Fruit fly (Drosophila melanogaster) whole organism, embryonic: ENCODE results near the gene CG31910.

Source experiments
- Atf-2 ChIP-seq: fragments of 200-800 bp; sonication (Bioruptor generic); optimal IDR thresholded peaks from 2 replicates; lab custom pipeline; 2016; ENCODE audit warnings: missing biosample characterization, missing genetic modification characterization
- Bgb ChIP-seq: fragments of 200-800 bp; sonication (Bioruptor generic); IDR thresholded peaks from 2 replicates; pipeline ENCODE4 v1.3.6; 2022; ENCODE audit warnings: missing biosample characterization, missing genetic modification characterization; ENCODE audit not compliant: partially characterized antibody
- CG12104 ChIP-seq: fragments of 200-800 bp; sonication (Bioruptor generic); optimal IDR thresholded peaks from 3 replicates; lab custom pipeline; 2016; ENCODE audit warnings: missing biosample characterization, missing genetic modification characterization
- CG12744 ChIP-seq: fragments of 200-800 bp; sonication (Bioruptor generic); optimal IDR thresholded peaks from 2 replicates; lab custom pipeline; 2016; ENCODE audit warnings: missing biosample characterization, missing genetic modification characterization
- CG13123 ChIP-seq: fragments of 200-800 bp; sonication (Bioruptor generic); optimal IDR thresholded peaks from 2 replicates; lab custom pipeline; 2016; ENCODE audit warnings: missing biosample characterization, missing genetic modification characterization
- CG13624 ChIP-seq: fragments of 200-800 bp; sonication (Bioruptor generic); optimal IDR thresholded peaks from 2 replicates; lab custom pipeline; 2016; ENCODE audit warnings: missing biosample characterization, missing genetic modification characterization
- CG13775 ChIP-seq: fragments of 200-800 bp; sonication (Bioruptor generic); optimal IDR thresholded peaks from 3 replicates; lab custom pipeline; 2017; ENCODE audit warnings: missing biosample characterization, mild to moderate bottlenecking, missing genetic modification characterization
- CG13894 ChIP-seq: fragments of 200-800 bp; sonication (Bioruptor generic); optimal IDR thresholded peaks from 3 replicates; lab custom pipeline; 2018; ENCODE audit warnings: missing biosample characterization, mild to moderate bottlenecking, missing genetic modification characterization, moderate library complexity
- CG16779 ChIP-seq: fragments of 200-800 bp; sonication (Bioruptor generic); IDR thresholded peaks from 2 replicates; pipeline ENCODE4 v1.3.6; 2022; ENCODE audit warnings: missing biosample characterization, missing genetic modification characterization
- CG16815 ChIP-seq: fragments of 200-800 bp; sonication (Bioruptor generic); optimal IDR thresholded peaks from 3 replicates; lab custom pipeline; 2017; ENCODE audit warnings: missing biosample characterization, mild to moderate bottlenecking, missing genetic modification characterization
- CG17361 ChIP-seq: fragments of 200-800 bp; sonication (Bioruptor generic); IDR thresholded peaks from 3 replicates; pipeline ENCODE4 v1.3.6; 2022; ENCODE audit warnings: missing biosample characterization, missing genetic modification characterization
- CG17568 ChIP-seq: fragments of 200-800 bp; sonication (Bioruptor generic); optimal IDR thresholded peaks from 2 replicates; lab custom pipeline; 2018; ENCODE audit warnings: missing biosample characterization, mild to moderate bottlenecking, missing genetic modification characterization, moderate library complexity
- CG17912 ChIP-seq: fragments of 200-800 bp; sonication (Bioruptor generic); optimal IDR thresholded peaks from 2 replicates; lab custom pipeline; 2018; ENCODE audit warnings: missing biosample characterization, mild to moderate bottlenecking, missing genetic modification characterization
- CG32532 ChIP-seq: fragments of 200-800 bp; sonication (Bioruptor generic); IDR thresholded peaks from 2 replicates; pipeline ENCODE4 v1.3.6; 2022; ENCODE audit warnings: missing biosample characterization, missing genetic modification characterization
- CG7357 ChIP-seq: fragments of 200-800 bp; sonication (Bioruptor generic); IDR thresholded peaks from 3 replicates; pipeline ENCODE4 v1.3.6; 2022; ENCODE audit warnings: missing biosample characterization, missing genetic modification characterization
- CG7556 ChIP-seq: fragments of 200-800 bp; sonication (Bioruptor generic); optimal IDR thresholded peaks from 2 replicates; lab custom pipeline; 2017; ENCODE audit warnings: missing biosample characterization, mild to moderate bottlenecking, missing genetic modification characterization
- CG7928 ChIP-seq: fragments of 200-800 bp; sonication (Bioruptor generic); optimal IDR thresholded peaks from 2 replicates; lab custom pipeline; 2017; ENCODE audit warnings: missing biosample characterization, mild to moderate bottlenecking, missing genetic modification characterization
- CG9932 ChIP-seq: fragments of 200-800 bp; sonication (Bioruptor generic); IDR thresholded peaks from 2 replicates; pipeline ENCODE4 v1.3.6; 2022; ENCODE audit warnings: missing biosample characterization, missing genetic modification characterization
- Chrac-16 ChIP-seq: fragments of 200-800 bp; sonication (Bioruptor generic); optimal IDR thresholded peaks from 3 replicates; lab custom pipeline; 2016; ENCODE audit warnings: missing biosample characterization, missing genetic modification characterization
- CoRest ChIP-seq: fragments of 200-800 bp; sonication (Bioruptor generic); optimal IDR thresholded peaks from 3 replicates; lab custom pipeline; 2018; ENCODE audit warnings: missing biosample characterization, mild to moderate bottlenecking, missing genetic modification characterization, moderate library complexity
- Drgx ChIP-seq: fragments of 200-800 bp; sonication (Bioruptor generic); IDR thresholded peaks from 2 replicates; pipeline ENCODE4 v1.3.6; 2022; ENCODE audit warnings: missing biosample characterization, missing genetic modification characterization
- HHEX ChIP-seq: fragments of 200-800 bp; sonication (Bioruptor generic); optimal IDR thresholded peaks from 3 replicates; lab custom pipeline; 2017; ENCODE audit warnings: missing biosample characterization, mild to moderate bottlenecking, missing genetic modification characterization, missing genetic modification reagents
- HLHmδ ChIP-seq: fragments of 200-800 bp; sonication (Bioruptor generic); optimal IDR thresholded peaks from 2 replicates; lab custom pipeline; 2018; ENCODE audit warnings: missing biosample characterization, mild to moderate bottlenecking, missing genetic modification characterization, moderate library complexity
- Lim3 ChIP-seq: fragments of 200-800 bp; sonication (Bioruptor generic); IDR thresholded peaks from 2 replicates; pipeline ENCODE4 v1.3.6; 2022; ENCODE audit warnings: missing biosample characterization, missing genetic modification characterization
- Lpt ChIP-seq: fragments of >200 bp; optimal IDR thresholded peaks from 2 replicates; lab custom pipeline; 2018; ENCODE audit warnings: missing biosample characterization, missing genetic modification characterization
- Mes4 ChIP-seq: fragments of 200-800 bp; sonication (Bioruptor generic); optimal IDR thresholded peaks from 2 replicates; lab custom pipeline; 2016; ENCODE audit warnings: missing biosample characterization, missing genetic modification characterization
- NC2α ChIP-seq: fragments of 200-800 bp; sonication (Bioruptor generic); optimal IDR thresholded peaks from 2 replicates; lab custom pipeline; 2016; ENCODE audit warnings: missing biosample characterization, missing genetic modification characterization
- Nf-YA ChIP-seq: fragments of 200-800 bp; sonication (Bioruptor generic); IDR thresholded peaks from 2 replicates; pipeline ENCODE4 v1.3.6; 2022; ENCODE audit warnings: missing biosample characterization, missing genetic modification characterization
- Poxn ChIP-seq: fragments of 200-800 bp; sonication (Bioruptor generic); IDR thresholded peaks from 2 replicates; pipeline ENCODE4 v1.3.6; 2022; ENCODE audit warnings: missing biosample characterization, missing genetic modification characterization
- Six4 ChIP-seq: fragments of 200-800 bp; sonication (Bioruptor generic); optimal IDR thresholded peaks from 2 replicates; lab custom pipeline; 2016; ENCODE audit warnings: missing biosample characterization, missing genetic modification characterization
- Taf1 ChIP-seq: fragments of 200-800 bp; sonication (Bioruptor generic); IDR thresholded peaks from 2 replicates; pipeline ENCODE4 v1.3.6; 2022; ENCODE audit warnings: missing biosample characterization, missing genetic modification characterization
- Xrp1 ChIP-seq: fragments of 200-800 bp; sonication (Bioruptor generic); IDR thresholded peaks from 2 replicates; pipeline ENCODE4 v1.3.6; 2022; ENCODE audit warnings: missing biosample characterization, missing genetic modification characterization
- amos ChIP-seq: fragments of 200-800 bp; sonication (Bioruptor generic); IDR thresholded peaks from 2 replicates; pipeline ENCODE4 v1.3.6; 2022; ENCODE audit warnings: missing biosample characterization, missing genetic modification characterization; ENCODE audit not compliant: partially characterized antibody
- cas ChIP-seq: fragments of 200-800 bp; sonication (Bioruptor generic); IDR thresholded peaks from 2 replicates; pipeline ENCODE4 v1.3.6; 2022; ENCODE audit warnings: missing biosample characterization, missing genetic modification characterization
- dpn ChIP-seq, 2 experiments: fragments of 200-800 bp; sonication (Bioruptor generic); optimal IDR thresholded peaks; 3 replicates each; lab custom pipeline; 2016; ENCODE audit warnings: missing biosample characterization in 2 of 2, missing genetic modification characterization in 2 of 2
- emc ChIP-seq: fragments of 200-800 bp; sonication (Bioruptor generic); optimal IDR thresholded peaks from 2 replicates; lab custom pipeline; 2016; ENCODE audit warnings: missing biosample characterization, missing genetic modification characterization
- eyg ChIP-seq: fragments of 200-800 bp; sonication (Bioruptor generic); optimal IDR thresholded peaks from 3 replicates; lab custom pipeline; 2016; ENCODE audit warnings: missing biosample characterization, missing genetic modification characterization
- ftz-f1 ChIP-seq: fragments of 200-800 bp; sonication (Bioruptor generic); optimal IDR thresholded peaks from 2 replicates; lab custom pipeline; 2016; ENCODE audit warnings: missing biosample characterization, missing genetic modification characterization
- grn ChIP-seq: fragments of 200-800 bp; sonication (Bioruptor generic); optimal IDR thresholded peaks from 3 replicates; lab custom pipeline; 2017; ENCODE audit warnings: missing biosample characterization, missing genetic modification characterization
- insv ChIP-seq, 2 experiments: fragments of 200-800 bp; sonication (Bioruptor generic); optimal IDR thresholded peaks; 3 replicates each; lab custom pipeline; 2016 to 2018; ENCODE audit warnings: missing biosample characterization in 2 of 2, missing genetic modification characterization in 2 of 2
- jumu ChIP-seq: fragments of 200-800 bp; sonication (Bioruptor generic); optimal IDR thresholded peaks from 3 replicates; lab custom pipeline; 2016; ENCODE audit warnings: missing biosample characterization, missing genetic modification characterization
- lbe ChIP-seq: fragments of 200-800 bp; sonication (Bioruptor generic); optimal IDR thresholded peaks from 2 replicates; lab custom pipeline; 2016; ENCODE audit warnings: missing biosample characterization, mild to moderate bottlenecking, missing genetic modification characterization
- nerfin-1 ChIP-seq: fragments of 200-800 bp; sonication (Bioruptor generic); optimal IDR thresholded peaks from 3 replicates; lab custom pipeline; 2019; ENCODE audit warnings: missing biosample characterization, mild to moderate bottlenecking, missing genetic modification characterization, moderate library complexity
- nom ChIP-seq: fragments of 200-800 bp; sonication (Bioruptor generic); optimal IDR thresholded peaks from 2 replicates; lab custom pipeline; 2017; ENCODE audit warnings: missing biosample characterization, missing genetic modification characterization, mild to moderate bottlenecking, moderate library complexity, missing genetic modification reagents
- onecut ChIP-seq: fragments of 200-800 bp; sonication (Bioruptor generic); IDR thresholded peaks from 2 replicates; pipeline ENCODE4 v1.3.6; 2022; ENCODE audit warnings: missing biosample characterization, missing genetic modification characterization
- ro ChIP-seq: fragments of 200-800 bp; sonication (Bioruptor generic); IDR thresholded peaks from 2 replicates; pipeline ENCODE4 v1.3.6; 2022; ENCODE audit warnings: missing biosample characterization, missing genetic modification characterization
- sens ChIP-seq: fragments of 200-800 bp; sonication (Bioruptor generic); peaks from one replicate; lab custom pipeline; 2016; ENCODE audit warnings: missing biosample characterization, missing genetic modification characterization
- sens-2 ChIP-seq: fragments of 200-800 bp; sonication (Bioruptor generic); IDR thresholded peaks from 2 replicates; pipeline ENCODE4 v1.3.6; 2022; ENCODE audit warnings: missing biosample characterization, missing genetic modification characterization
- shn ChIP-seq: fragments of 200-800 bp; sonication (Bioruptor generic); optimal IDR thresholded peaks from 3 replicates; lab custom pipeline; 2016; ENCODE audit warnings: missing biosample characterization, missing genetic modification characterization
- vvl ChIP-seq: fragments of 200-800 bp; sonication (Bioruptor generic); IDR thresholded peaks from 2 replicates; pipeline ENCODE4 v1.3.6; 2022; ENCODE audit warnings: missing biosample characterization, missing genetic modification characterization
- wor ChIP-seq: fragments of 200-800 bp; sonication (Bioruptor generic); IDR thresholded peaks from 2 replicates; pipeline ENCODE4 v1.3.6; 2022; ENCODE audit warnings: missing biosample characterization, missing genetic modification characterization
- zen2 ChIP-seq: fragments of 200-800 bp; sonication (Bioruptor generic); IDR thresholded peaks from 3 replicates; pipeline ENCODE4 v1.3.6; 2022; ENCODE audit warnings: missing biosample characterization, missing genetic modification characterization; ENCODE audit not compliant: partially characterized antibody
- zf30C ChIP-seq: fragments of 200-800 bp; sonication (Bioruptor generic); optimal IDR thresholded peaks from 3 replicates; lab custom pipeline; 2018; ENCODE audit warnings: missing biosample characterization, mild to moderate bottlenecking, missing genetic modification characterization

The CG31910 gene

DNA sequence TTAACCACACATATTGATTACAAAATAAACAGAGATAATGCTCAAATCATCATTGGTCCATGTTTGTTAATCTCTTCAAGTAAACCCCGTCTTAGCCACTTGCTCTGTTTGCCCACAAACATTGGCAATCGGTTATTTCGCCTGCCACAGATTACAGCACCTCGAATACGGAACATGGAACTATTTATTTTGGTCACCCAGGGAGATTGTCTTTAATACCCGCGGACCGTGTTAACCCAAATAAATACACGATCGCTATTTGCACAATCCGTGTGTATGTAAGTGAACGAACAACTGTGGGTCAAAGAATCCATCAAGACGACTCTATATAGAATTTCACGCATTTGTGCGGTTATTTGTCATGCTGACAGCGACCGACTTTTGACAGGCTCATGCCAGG is 44.7 kb downstream of the CG31910 start (continued):
- TF ChIP-seq CG9932 (GFP tag; lab: Robert Waterston, UW) (no peak), zen2 (GFP tag; lab: Robert Waterston, UW) (no peak), emc (GFP tag; lab: Kevin White, UChicago) (no peak), cas (no peak), wor (GFP tag; lab: Robert Waterston, UW) (no peak), nerfin-1 (tag; lab: Kevin White, UChicago) (no peak), Taf1 (no peak), grn (GFP tag; lab: Kevin White, UChicago) (peak; percentile 14), dpn (GFP tag; optimal IDR thresholded peaks at IDR 0.05; lab: Kevin White, UChicago) (peak in 1 of 2 experiments; percentile 11), Xrp1 (peak; percentile 77), Poxn (GFP tag; lab: Robert Waterston, UW) (no peak), onecut (GFP tag; lab: Robert Waterston, UW) (no peak), CG17912 (no peak), sens-2 (peak; percentile 54; the same call in 1 of the 2 replicates), CG12744 (GFP tag; lab: Kevin White, UChicago) (peak; percentile 40), CG17568 (GFP tag; lab: Kevin White, UChicago) (peak; percentile 67), insv (GFP tag; optimal IDR thresholded peaks at IDR 0.05; lab: Kevin White, UChicago) (peak in 1 of 2 experiments; percentile 20), HLHmδ (GFP tag; lab: Kevin White, UChicago) (peak; percentile 2), CG13894 (tag; lab: Kevin White, UChicago) (no peak), vvl (no peak), CG13624 (no peak), Mes4 (GFP tag; lab: Kevin White, UChicago) (peak; percentile 4), lbe (no peak), sens (peak; percentile 90), CoRest (tag; lab: Kevin White, UChicago) (peak; percentile 11), Drgx (GFP tag; lab: Robert Waterston, UW) (no peak), CG32532 (GFP tag; lab: Robert Waterston, UW) (0 out of 2 replicates have a peak, but pooled peaks have one; percentile 5), CG7556 (GFP tag; lab: Kevin White, UChicago) (peak; percentile 20), CG13775 (GFP tag; lab: Kevin White, UChicago) (peak; percentile 37), CG12104 (GFP tag; lab: Kevin White, UChicago) (no peak), CG7928 (GFP tag; lab: Kevin White, UChicago) (no peak), Six4 (no peak), Bgb (no peak), HHEX (no peak), Nf-YA (GFP tag; lab: Robert Waterston, UW) (no peak), amos (no peak), ftz-f1 (GFP tag; lab: Kevin White, UChicago) (no peak), CG17361 (GFP tag; lab: Robert Waterston, UW) (no peak), shn (GFP tag; lab: Kevin White, UChicago) (no peak), CG16779 (no peak), Atf-2 (GFP tag; lab: Kevin White, UChicago) (no peak), nom (GFP tag; lab: Kevin White, UChicago) (no peak), CG13123 (GFP tag; lab: Kevin White, UChicago) (peak; percentile 33), jumu (GFP tag; lab: Kevin White, UChicago) (no peak), Chrac-16 (no peak), ro (no peak), Lim3 (GFP tag; lab: Robert Waterston, UW) (no peak), CG16815 (no peak), eyg (GFP tag; lab: Kevin White, UChicago) (no peak), NC2α (GFP tag; lab: Kevin White, UChicago) (peak; percentile 62), zf30C (GFP tag; lab: Kevin White, UChicago) (no peak), CG7357 (GFP tag; lab: Robert Waterston, UW) (no peak), Lpt (GFP tag; lab: Kevin White, UChicago) (no peak)
